Worm (Caenorhabditis elegans) whole organism, L2 larva: ENCODE data around the gene C52A11.3.

ENCODE experiments used
- C34F6.9 ChIP-seq: fragments of 150-350 bp; optimal IDR thresholded peaks from 2 replicates; lab custom pipeline; 2014; ENCODE audit warnings: missing biosample characterization, missing genetic modification characterization
- F13H6.1 ChIP-seq: sonication (generic microtip); optimal IDR thresholded peaks from 2 replicates; lab custom pipeline; 2016; ENCODE audit warnings: missing genetic modification characterization, missing compliant biosample characterization
- R02D3.7 ChIP-seq: fragments of 150-350 bp; optimal IDR thresholded peaks from 2 replicates; lab custom pipeline; 2014; ENCODE audit warnings: missing biosample characterization, missing genetic modification characterization
- ama-1 ChIP-seq: fragments of 150-350 bp; optimal IDR thresholded peaks from 2 replicates; lab custom pipeline; 2018; ENCODE audit warnings: inconsistent platforms
- blmp-1 ChIP-seq: sonication (generic microtip); optimal IDR thresholded peaks from 2 replicates; lab custom pipeline; 2017; ENCODE audit warnings: missing genetic modification characterization, mild to moderate bottlenecking, missing compliant biosample characterization, antibody characterized with exemption, moderate library complexity; ENCODE audit not compliant: insufficient read depth
- ceh-16 ChIP-seq: fragments of 150-350 bp; optimal IDR thresholded peaks from 2 replicates; lab custom pipeline; 2014; ENCODE audit warnings: missing biosample characterization, missing genetic modification characterization
- ceh-82 ChIP-seq: fragments of 150-350 bp; optimal IDR thresholded peaks from 2 replicates; lab custom pipeline; 2014; ENCODE audit warnings: missing biosample characterization, missing genetic modification characterization
- crh-2 ChIP-seq: sonication (generic microtip); optimal IDR thresholded peaks from 2 replicates; lab custom pipeline; 2017; ENCODE audit warnings: missing biosample characterization, missing genetic modification characterization
- dmd-4 ChIP-seq: sonication (generic microtip); optimal IDR thresholded peaks from 2 replicates; lab custom pipeline; 2017; ENCODE audit warnings: missing biosample characterization, missing genetic modification characterization
- egl-27 ChIP-seq: sonication (generic microtip); optimal IDR thresholded peaks from 3 replicates; lab custom pipeline; 2017; ENCODE audit warnings: missing biosample characterization, missing genetic modification reagents, missing genetic modification characterization
- elt-1 ChIP-seq: fragments of 150-350 bp; optimal IDR thresholded peaks from 2 replicates; lab custom pipeline; 2014; ENCODE audit warnings: missing biosample characterization, missing genetic modification characterization
- fos-1 ChIP-seq: fragments of 150-350 bp; optimal IDR thresholded peaks from 2 replicates; lab custom pipeline; 2014; ENCODE audit warnings: missing biosample characterization, missing genetic modification characterization
- gmeb-1 ChIP-seq: fragments of 150-350 bp; optimal IDR thresholded peaks from 2 replicates; lab custom pipeline; 2014; ENCODE audit warnings: missing biosample characterization, missing genetic modification characterization
- lin-11 ChIP-seq: fragments of 150-350 bp; sonication (generic microtip); optimal IDR thresholded peaks from 2 replicates; lab custom pipeline; 2014; ENCODE audit warnings: missing biosample characterization, missing genetic modification characterization, inconsistent platforms, mixed read lengths
- lin-13 ChIP-seq: fragments of 150-350 bp; optimal IDR thresholded peaks from 2 replicates; lab custom pipeline; 2014; ENCODE audit warnings: missing biosample characterization, missing genetic modification reagents, missing genetic modification characterization
- lin-39 ChIP-seq: fragments of 150-350 bp; optimal IDR thresholded peaks from 2 replicates; lab custom pipeline; 2014; ENCODE audit warnings: missing biosample characterization, missing genetic modification reagents, missing genetic modification characterization
- lsy-2 ChIP-seq, 2 experiments: fragments of 150-350 bp in 1 of 2; sonication (generic microtip) in 1 of 2; optimal IDR thresholded peaks; 2 replicates each; lab custom pipeline; 2014 to 2017; ENCODE audit warnings: missing biosample characterization in 2 of 2, missing genetic modification characterization in 2 of 2
- mdl-1 ChIP-seq, 2 experiments: fragments of 150-350 bp in 1 of 2; sonication (generic microtip) in 1 of 2; optimal IDR thresholded peaks; 2 replicates each; lab custom pipeline; 2017; ENCODE audit warnings: missing biosample characterization in 2 of 2, missing genetic modification characterization in 2 of 2
- nhr-10 ChIP-seq: sonication (generic microtip); optimal IDR thresholded peaks from 2 replicates; lab custom pipeline; 2017; ENCODE audit warnings: missing biosample characterization, missing genetic modification characterization
- nhr-11 ChIP-seq: fragments of 150-350 bp; optimal IDR thresholded peaks from 2 replicates; lab custom pipeline; 2014; ENCODE audit warnings: missing biosample characterization, missing genetic modification characterization
- nhr-129 ChIP-seq: fragments of 150-350 bp; optimal IDR thresholded peaks from 2 replicates; lab custom pipeline; 2014; ENCODE audit warnings: missing biosample characterization, missing genetic modification characterization
- nhr-25 ChIP-seq: fragments of 150-350 bp; sonication (generic microtip); optimal IDR thresholded peaks from 3 replicates; lab custom pipeline; 2014; ENCODE audit warnings: missing biosample characterization, missing genetic modification characterization
- nhr-77 ChIP-seq: fragments of 150-350 bp; optimal IDR thresholded peaks from 2 replicates; lab custom pipeline; 2014; ENCODE audit warnings: missing biosample characterization, missing genetic modification characterization
- peb-1 ChIP-seq: fragments of 150-350 bp; optimal IDR thresholded peaks from 2 replicates; lab custom pipeline; 2014; ENCODE audit warnings: missing biosample characterization, missing genetic modification characterization
- sma-9 ChIP-seq, 2 experiments: fragments of 150-350 bp in 1 of 2; sonication (generic microtip) in 1 of 2; optimal IDR thresholded peaks; 2 replicates each; lab custom pipeline; 2014 to 2016; ENCODE audit warnings: missing genetic modification characterization in 2 of 2, mild to moderate bottlenecking in 1 of 2, missing biosample characterization in 1 of 2, missing compliant biosample characterization in 1 of 2, missing genetic modification reagents in 1 of 2, moderate library complexity in 1 of 2
- snpc-4 ChIP-seq: fragments of 150-350 bp; optimal IDR thresholded peaks from 2 replicates; lab custom pipeline; 2014; ENCODE audit warnings: missing biosample characterization, missing genetic modification characterization
- unc-39 ChIP-seq: fragments of 150-350 bp; optimal IDR thresholded peaks from 2 replicates; lab custom pipeline; 2014; ENCODE audit warnings: missing biosample characterization, missing genetic modification characterization
- unc-55 ChIP-seq: fragments of 150-350 bp; sonication (generic microtip); optimal IDR thresholded peaks from 3 replicates; lab custom pipeline; 2014; ENCODE audit warnings: missing biosample characterization, missing genetic modification reagents, missing genetic modification characterization
- unc-62 ChIP-seq: fragments of 150-350 bp; optimal IDR thresholded peaks from 2 replicates; lab custom pipeline; 2014; ENCODE audit warnings: missing biosample characterization, missing genetic modification reagents, missing genetic modification characterization
- ztf-1 ChIP-seq: fragments of 200-800 bp; sonication (Bioruptor generic); conservative IDR thresholded peaks from 2 replicates; pipeline ENCODE4 v1.3.6; 2022; ENCODE audit warnings: missing genetic modification characterization, missing compliant biosample characterization
- ztf-11 ChIP-seq: sonication (generic microtip); optimal IDR thresholded peaks from 2 replicates; lab custom pipeline; 2017; ENCODE audit warnings: missing biosample characterization, missing genetic modification characterization
- ztf-4 ChIP-seq: fragments of 150-350 bp; optimal IDR thresholded peaks from 2 replicates; lab custom pipeline; 2014; ENCODE audit warnings: missing biosample characterization, missing genetic modification characterization

The C52A11.3 gene

ce11 chrII:10731552-10731951 is 5.6 kb upstream of the C52A11.3 start, which contains the start of gene glb-12:
Gene glb-12, minus strand, starts transcription at chrII:10731652.
- TF ChIP-seq ceh-16 (tag; lab: Kevin White, UChicago) (no peak), ztf-1 (GFP tag; lab: Robert Waterston, UW) (no peak), lin-11 (tag; lab: Kevin White, UChicago) (no peak), lsy-2 (tag; optimal IDR thresholded peaks at IDR 0.05; lab: Kevin White, UChicago) (no peak), gmeb-1 (tag; lab: Kevin White, UChicago) (no peak), unc-62 (GFP tag; lab: Kevin White, UChicago) (no peak), snpc-4 (tag; lab: Kevin White, UChicago) (no peak), ama-1 (lab: Kevin White, UChicago) (no peak), ztf-11 (tag; lab: Kevin White, UChicago) (no peak), mdl-1 (tag; optimal IDR thresholded peaks at IDR 0.05; lab: Kevin White, UChicago) (no peak), nhr-77 (tag; lab: Kevin White, UChicago) (no peak)

ce11 chrII:10744801-10745200 is 7.6 kb downstream of the C52A11.3 start:
- peak; percentile 36 for TF ChIP-seq C34F6.9 (tag; lab: Kevin White, UChicago)
- peak; percentile 36 for TF ChIP-seq F13H6.1
- peak; percentile 73 for TF ChIP-seq unc-55 (GFP tag; lab: Kevin White, UChicago)
- peak; percentile 23 for TF ChIP-seq lin-11 (tag; lab: Kevin White, UChicago)
- TF ChIP-seq ztf-1 (GFP tag; lab: Robert Waterston, UW): no peak
- TF ChIP-seq crh-2 (tag; lab: Kevin White, UChicago): peak; percentile 14
- TF ChIP-seq peb-1: no peak
- TF ChIP-seq lsy-2 (tag; optimal IDR thresholded peaks at IDR 0.05; lab: Kevin White, UChicago): peak in 1 of 2 experiments; percentile 14
- TF ChIP-seq, all 48 proteins: peak for 6

ce11 chrII:10753694-10754093 is 16.5 kb downstream of the C52A11.3 start:
- no peak for TF ChIP-seq nhr-25
- no peak for TF ChIP-seq nhr-10 (tag; lab: Kevin White, UChicago)
- no peak for TF ChIP-seq nhr-77 (tag; lab: Kevin White, UChicago)
- TF ChIP-seq unc-39 (tag; lab: Kevin White, UChicago): no peak
- no peak for TF ChIP-seq dmd-4
- TF ChIP-seq ztf-11 (tag; lab: Kevin White, UChicago): no peak
- no peak for TF ChIP-seq lin-39 (tag; lab: Kevin White, UChicago)
- no peak for TF ChIP-seq fos-1
- no peak for TF ChIP-seq lin-13 (GFP tag; lab: Kevin White, UChicago)
- no peak for TF ChIP-seq ceh-82
- no peak for TF ChIP-seq ztf-1 (GFP tag; lab: Robert Waterston, UW)
- no peak for TF ChIP-seq blmp-1 (tag; lab: Kevin White, UChicago)
- no peak for TF ChIP-seq ztf-4 (tag; lab: Kevin White, UChicago)
- TF ChIP-seq C34F6.9 (tag; lab: Kevin White, UChicago): no peak
- no peak for TF ChIP-seq lsy-2 (tag; optimal IDR thresholded peaks at IDR 0.05; lab: Kevin White, UChicago)
- TF ChIP-seq R02D3.7: no peak

ce11 chrII:10755455-10755854 is 18.3 kb downstream of the C52A11.3 start:
- no peak for TF ChIP-seq egl-27
- TF ChIP-seq ztf-11 (tag; lab: Kevin White, UChicago): no peak
- peak; percentile 5 for TF ChIP-seq crh-2 (tag; lab: Kevin White, UChicago)
- peak; percentile 28 for TF ChIP-seq nhr-129 (tag; lab: Kevin White, UChicago)
- no peak for TF ChIP-seq lin-39 (tag; lab: Kevin White, UChicago)
- peak; percentile 36 for TF ChIP-seq C34F6.9 (tag; lab: Kevin White, UChicago)

- TF ChIP-seq unc-39 (tag; lab: Kevin White, UChicago) (no peak), elt-1 (no peak), nhr-11 (tag; lab: Kevin White, UChicago) (no peak), nhr-25 (no peak), F13H6.1 (peak; percentile 18), sma-9 (GFP tag; optimal IDR thresholded peaks at IDR 0.05; lab: Kevin White, UChicago) (peak; percentile 22), sma-9 (tag; optimal IDR thresholded peaks at IDR 0.05; lab: Kevin White, UChicago) (no peak)
Observed at ce11 chrII:10758951-10759350, 21.8 kb downstream of the C52A11.3 start.
